Worm (Caenorhabditis elegans): Measurements from ENCODE around the gene F41H10.2.

- TF ChIP-seq him-1 (tag; optimal IDR thresholded peaks at IDR 0.05) (no peak), W03F9.2 (tag; optimal IDR thresholded peaks at IDR 0.05) (peak; percentile 10), dao-5 (tag; optimal IDR thresholded peaks at IDR 0.05) (no peak)
Measured at ce11 chrIV:5344168-5344567, 37.3 kb upstream of the F41H10.2 start.
